Worm (Caenorhabditis elegans) whole organism, L3 larva: ENCODE measurements around the gene gly-3.

Source experiments
- ama-1 ChIP-seq: fragments of 150-350 bp; optimal IDR thresholded peaks from 2 replicates; lab custom pipeline; 2018
- ceh-16 ChIP-seq: sonication (generic microtip); optimal IDR thresholded peaks from 2 replicates; lab custom pipeline; 2017; ENCODE audit warnings: missing biosample characterization, missing genetic modification characterization
- ceh-28 ChIP-seq: fragments of 150-350 bp; optimal IDR thresholded peaks from 2 replicates; lab custom pipeline; 2014; ENCODE audit warnings: missing biosample characterization, missing genetic modification reagents, missing genetic modification characterization
- egl-27 ChIP-seq: sonication (generic microtip); optimal IDR thresholded peaks from 4 replicates; lab custom pipeline; 2017; ENCODE audit warnings: missing biosample characterization, missing genetic modification reagents, missing genetic modification characterization
- egl-5 ChIP-seq: fragments of 150-350 bp; optimal IDR thresholded peaks from 2 replicates; lab custom pipeline; 2017; ENCODE audit warnings: missing biosample characterization, missing genetic modification reagents, missing genetic modification characterization, inconsistent platforms
- elt-2 ChIP-seq: sonication (generic microtip); optimal IDR thresholded peaks from 2 replicates; lab custom pipeline; 2016; ENCODE audit warnings: missing genetic modification reagents, mild to moderate bottlenecking, missing genetic modification characterization, missing compliant biosample characterization
- eor-1 ChIP-seq, 2 experiments: fragments of 150-350 bp; optimal IDR thresholded peaks; 2 replicates each; lab custom pipeline; 2014 to 2018; ENCODE audit warnings: missing biosample characterization in 2 of 2, missing genetic modification characterization in 2 of 2
- fkh-10 ChIP-seq: sonication (generic microtip); optimal IDR thresholded peaks from 2 replicates; lab custom pipeline; 2017; ENCODE audit warnings: missing biosample characterization, missing genetic modification reagents, missing genetic modification characterization
- fkh-2 ChIP-seq: fragments of 150-350 bp; optimal IDR thresholded peaks from 2 replicates; lab custom pipeline; 2014; ENCODE audit warnings: missing biosample characterization, missing genetic modification reagents, missing genetic modification characterization
- lin-15B ChIP-seq: fragments of 150-350 bp; optimal IDR thresholded peaks from 2 replicates; lab custom pipeline; 2014; ENCODE audit warnings: missing biosample characterization, missing genetic modification characterization
- lin-39 ChIP-seq: fragments of 150-350 bp; optimal IDR thresholded peaks from 2 replicates; lab custom pipeline; 2018; ENCODE audit warnings: missing biosample characterization, missing genetic modification reagents, missing genetic modification characterization
- lsy-12 ChIP-seq: sonication (generic microtip); optimal IDR thresholded peaks from 2 replicates; lab custom pipeline; 2016; ENCODE audit warnings: mild to moderate bottlenecking, missing genetic modification characterization, missing compliant biosample characterization
- mml-1 ChIP-seq: fragments of 150-350 bp; sonication (generic microtip); optimal IDR thresholded peaks from 3 replicates; lab custom pipeline; 2014; ENCODE audit warnings: missing biosample characterization, missing genetic modification characterization
- nhr-12 ChIP-seq: fragments of 150-350 bp; optimal IDR thresholded peaks from 2 replicates; lab custom pipeline; 2014; ENCODE audit warnings: missing biosample characterization, missing genetic modification characterization
- nhr-237 ChIP-seq: fragments of 150-350 bp; optimal IDR thresholded peaks from 2 replicates; lab custom pipeline; 2014; ENCODE audit warnings: missing biosample characterization, missing genetic modification characterization
- nhr-25 ChIP-seq: sonication (generic microtip); optimal IDR thresholded peaks from 2 replicates; lab custom pipeline; 2017; ENCODE audit warnings: missing biosample characterization, missing genetic modification characterization
- nhr-76 ChIP-seq: fragments of 150-350 bp; sonication (generic microtip); optimal IDR thresholded peaks from 5 replicates; lab custom pipeline; 2014; ENCODE audit warnings: missing biosample characterization, missing genetic modification characterization
- pha-4 ChIP-seq: fragments of 150-350 bp; optimal IDR thresholded peaks from 2 replicates; lab custom pipeline; 2014; ENCODE audit warnings: missing biosample characterization, missing genetic modification reagents, missing genetic modification characterization
- pqm-1 ChIP-seq: fragments of 150-350 bp; optimal IDR thresholded peaks from 2 replicates; lab custom pipeline; 2017; ENCODE audit warnings: missing biosample characterization, missing genetic modification characterization, inconsistent platforms
- unc-62 ChIP-seq: fragments of 150-350 bp; sonication (generic microtip); optimal IDR thresholded peaks from 4 replicates; lab custom pipeline; 2014; ENCODE audit warnings: missing biosample characterization, missing genetic modification reagents, missing genetic modification characterization
- zag-1 ChIP-seq: fragments of 150-350 bp; optimal IDR thresholded peaks from 2 replicates; lab custom pipeline; 2014; ENCODE audit warnings: missing biosample characterization, missing genetic modification characterization
- ztf-4 ChIP-seq: fragments of 150-350 bp; optimal IDR thresholded peaks from 2 replicates; lab custom pipeline; 2014; ENCODE audit warnings: missing biosample characterization, missing genetic modification characterization

gly-3 gene

ce11 chrIII:7872776-7873175 lies 44.8 kb downstream of the gly-3 start:
- TF ChIP-seq unc-62 (no peak), egl-27 (tag; lab: Kevin White, UChicago) (no peak), nhr-25 (no peak), ceh-28 (no peak), nhr-12 (no peak)

- TF ChIP-seq lin-39 (no peak), eor-1 (tag; optimal IDR thresholded peaks at IDR 0.05; lab: Kevin White, UChicago) (no peak), mml-1 (tag; lab: Kevin White, UChicago) (no peak), ceh-28 (no peak), lsy-12 (tag; lab: Kevin White, UChicago) (no peak), egl-27 (tag; lab: Kevin White, UChicago) (no peak), pha-4 (tag; lab: Kevin White, UChicago) (no peak), lin-15B (tag; lab: Kevin White, UChicago) (no peak), egl-5 (tag; lab: Kevin White, UChicago) (no peak), fkh-10 (GFP tag; lab: Kevin White, UChicago) (no peak), ztf-4 (tag; lab: Kevin White, UChicago) (no peak), nhr-237 (tag; lab: Kevin White, UChicago) (no peak), fkh-2 (tag; lab: Kevin White, UChicago) (no peak), ama-1 (no peak)
Measured at ce11 chrIII:7866189-7866588, 51.4 kb downstream of the gly-3 start, which contains the start of gene cup-4. Gene cup-4 (plus strand): TSS chrIII:7866489.

ce11 chrIII:7865238-7865761 lies 52.3 kb downstream of the gly-3 start, which contains the start of gene slc-17.3:
Gene slc-17.3 (minus strand): TSS chrIII:7865288.
- TF ChIP-seq nhr-76 (tag; lab: Kevin White, UChicago) (no peak), zag-1 (tag; lab: Kevin White, UChicago) (no peak), pqm-1 (tag; lab: Kevin White, UChicago) (peak; percentile 37), elt-2 (tag; lab: Kevin White, UChicago) (peak; percentile 57), ceh-16 (tag; lab: Kevin White, UChicago) (no peak)
